Worm (Caenorhabditis elegans) whole organism, L1 larva: Measurements from ENCODE around the gene srd-63.

Experiments used
- aha-1 ChIP-seq: fragments of 150-350 bp; optimal IDR thresholded peaks from 2 replicates; lab custom pipeline; 2014; ENCODE audit warnings: missing biosample characterization, missing genetic modification characterization
- blmp-1 ChIP-seq: fragments of 150-350 bp; optimal IDR thresholded peaks from 2 replicates; lab custom pipeline; 2014; ENCODE audit warnings: missing biosample characterization, missing genetic modification characterization
- ceh-8 ChIP-seq: fragments of 200-800 bp; sonication (Bioruptor generic); optimal IDR thresholded peaks from 2 replicates; lab custom pipeline; 2018; ENCODE audit warnings: mild to moderate bottlenecking, missing genetic modification characterization, moderate library complexity, missing compliant biosample characterization
- ceh-82 ChIP-seq, 3 experiments: fragments of 150-350 bp in 1 of 3; sonication (generic microtip) in 2 of 3; optimal IDR thresholded peaks; 2 replicates each; lab custom pipeline; 2014 to 2017; ENCODE audit warnings: missing biosample characterization in 3 of 3, missing genetic modification characterization in 3 of 3
- ces-1 ChIP-seq: fragments of 150-350 bp; optimal IDR thresholded peaks from 2 replicates; lab custom pipeline; 2014; ENCODE audit warnings: missing biosample characterization, missing genetic modification reagents, missing genetic modification characterization
- dsc-1 ChIP-seq: sonication (generic microtip); optimal IDR thresholded peaks from 2 replicates; lab custom pipeline; 2016; ENCODE audit warnings: mild to moderate bottlenecking, missing genetic modification characterization, missing compliant biosample characterization
- efl-1 ChIP-seq, 4 experiments: fragments of 150-350 bp; optimal IDR thresholded peaks in 3 of 4; peaks in 1 of 4; 1 replicate in 1 of 4; 2 replicates in 3 of 4; lab custom pipeline; 2014; ENCODE audit warnings: missing biosample characterization in 2 of 4, missing genetic modification characterization in 2 of 4, missing genetic modification reagents in 2 of 4
- efl-3 ChIP-seq: fragments of 200-800 bp; sonication (Bioruptor generic); optimal IDR thresholded peaks from 2 replicates; lab custom pipeline; 2018; ENCODE audit warnings: mild to moderate bottlenecking, missing genetic modification characterization, missing compliant biosample characterization
- egl-27 ChIP-seq, 2 experiments: fragments of 150-350 bp in 1 of 2; sonication (generic microtip); optimal IDR thresholded peaks; 3 replicates each; lab custom pipeline; 2017 to 2018; ENCODE audit warnings: missing biosample characterization in 2 of 2, missing genetic modification characterization in 2 of 2, missing genetic modification reagents in 2 of 2
- elt-2 ChIP-seq: sonication (generic microtip); optimal IDR thresholded peaks from 2 replicates; lab custom pipeline; 2016; ENCODE audit warnings: missing genetic modification characterization, mild to moderate bottlenecking, inconsistent platforms, missing compliant biosample characterization, missing genetic modification reagents
- ets-5 ChIP-seq: fragments of 200-800 bp; sonication (Bioruptor generic); IDR thresholded peaks from 2 replicates; pipeline ENCODE4 v1.3.6; 2022; ENCODE audit warnings: missing genetic modification characterization, missing compliant biosample characterization
- fkh-10 ChIP-seq: sonication (generic microtip); optimal IDR thresholded peaks from 2 replicates; lab custom pipeline; 2017; ENCODE audit warnings: missing biosample characterization, missing genetic modification reagents, missing genetic modification characterization
- fkh-4 ChIP-seq: sonication (generic microtip); optimal IDR thresholded peaks from 2 replicates; lab custom pipeline; 2016; ENCODE audit warnings: missing compliant biosample characterization, missing genetic modification characterization, borderline replicate concordance
- fkh-8 ChIP-seq: sonication (generic microtip); optimal IDR thresholded peaks from 2 replicates; lab custom pipeline; 2016; ENCODE audit warnings: mild to moderate bottlenecking, missing genetic modification characterization, missing compliant biosample characterization
- grh-1 ChIP-seq: fragments of 200-800 bp; sonication (Bioruptor generic); IDR thresholded peaks from 2 replicates; pipeline ENCODE4 v1.3.6; 2022; ENCODE audit warnings: missing genetic modification reagents, missing genetic modification characterization, missing compliant biosample characterization
- hlh-4 ChIP-seq: sonication (generic microtip); optimal IDR thresholded peaks from 2 replicates; lab custom pipeline; 2016; ENCODE audit warnings: mild to moderate bottlenecking, missing genetic modification characterization, missing compliant biosample characterization
- isw-1 ChIP-seq: fragments of 200-800 bp; sonication (Bioruptor generic); IDR thresholded peaks from 2 replicates; pipeline ENCODE4 v1.3.6; 2022; ENCODE audit warnings: missing genetic modification characterization, missing compliant biosample characterization
- lin-13 ChIP-seq: fragments of 150-350 bp; optimal IDR thresholded peaks from 2 replicates; lab custom pipeline; 2014; ENCODE audit warnings: missing biosample characterization, missing genetic modification reagents, missing genetic modification characterization
- lin-14 ChIP-seq: fragments of 200-800 bp; sonication (Bioruptor generic); optimal IDR thresholded peaks from 2 replicates; lab custom pipeline; 2018; ENCODE audit warnings: mild to moderate bottlenecking, missing genetic modification characterization, moderate library complexity, missing compliant biosample characterization
- lin-15B ChIP-seq: fragments of 150-350 bp; sonication (generic microtip); optimal IDR thresholded peaks from 3 replicates; lab custom pipeline; 2014; ENCODE audit warnings: missing biosample characterization, missing genetic modification characterization
- lir-3 ChIP-seq: sonication (generic microtip); optimal IDR thresholded peaks from 2 replicates; lab custom pipeline; 2016; ENCODE audit warnings: mild to moderate bottlenecking, missing genetic modification characterization, moderate library complexity, missing compliant biosample characterization; ENCODE audit not compliant: poor library complexity
- mdl-1 ChIP-seq, 2 experiments: fragments of 150-350 bp; optimal IDR thresholded peaks; 2 replicates each; lab custom pipeline; 2014 to 2017; ENCODE audit warnings: missing biosample characterization in 2 of 2, missing genetic modification characterization in 2 of 2, inconsistent platforms in 1 of 2
- mef-2 ChIP-seq: fragments of 150-350 bp; optimal IDR thresholded peaks from 2 replicates; lab custom pipeline; 2014; ENCODE audit warnings: missing biosample characterization, missing genetic modification characterization
- mep-1 ChIP-seq: fragments of 150-350 bp; optimal IDR thresholded peaks from 2 replicates; lab custom pipeline; 2014; ENCODE audit warnings: missing biosample characterization, missing genetic modification characterization
- nhr-237 ChIP-seq: fragments of 150-350 bp; optimal IDR thresholded peaks from 2 replicates; lab custom pipeline; 2014; ENCODE audit warnings: missing biosample characterization, missing genetic modification characterization
- nhr-47 ChIP-seq: sonication (generic microtip); optimal IDR thresholded peaks from 2 replicates; lab custom pipeline; 2016; ENCODE audit warnings: mild to moderate bottlenecking, missing genetic modification characterization, moderate library complexity, missing compliant biosample characterization
- nhr-84 ChIP-seq: sonication (generic microtip); optimal IDR thresholded peaks from 2 replicates; lab custom pipeline; 2017; ENCODE audit warnings: missing biosample characterization, missing genetic modification characterization
- nhr-85 ChIP-seq: sonication (generic microtip); peaks from one replicate; lab custom pipeline; 2016; ENCODE audit warnings: missing genetic modification characterization, inconsistent platforms, missing compliant biosample characterization
- rnt-1 ChIP-seq: sonication (generic microtip); optimal IDR thresholded peaks from 2 replicates; lab custom pipeline; 2016; ENCODE audit warnings: mild to moderate bottlenecking, missing genetic modification characterization, moderate library complexity, missing compliant biosample characterization
- skn-1 ChIP-seq: fragments of 150-350 bp; optimal IDR thresholded peaks from 2 replicates; lab custom pipeline; 2014; ENCODE audit warnings: missing biosample characterization, missing genetic modification characterization
- snpc-4 ChIP-seq: fragments of 150-350 bp; optimal IDR thresholded peaks from 2 replicates; lab custom pipeline; 2014; ENCODE audit warnings: missing biosample characterization, missing genetic modification characterization
- sptf-1 ChIP-seq: fragments of 150-350 bp; optimal IDR thresholded peaks from 2 replicates; lab custom pipeline; 2014; ENCODE audit warnings: missing biosample characterization, missing genetic modification characterization
- sup-37 ChIP-seq: fragments of 200-800 bp; sonication (Bioruptor generic); optimal IDR thresholded peaks from 2 replicates; lab custom pipeline; 2018; ENCODE audit warnings: mild to moderate bottlenecking, missing genetic modification characterization, missing compliant biosample characterization
- swsn-7 ChIP-seq: sonication (generic microtip); optimal IDR thresholded peaks from 2 replicates; lab custom pipeline; 2016; ENCODE audit warnings: missing genetic modification characterization, missing compliant biosample characterization
- unc-30 ChIP-seq: sonication (generic microtip); optimal IDR thresholded peaks from 2 replicates; lab custom pipeline; 2017; ENCODE audit warnings: missing biosample characterization, missing genetic modification characterization
- unc-86 ChIP-seq: sonication (generic microtip); optimal IDR thresholded peaks from 2 replicates; lab custom pipeline; 2016; ENCODE audit warnings: missing genetic modification characterization, missing compliant biosample characterization
- unc-98 ChIP-seq: fragments of 200-800 bp; sonication (Bioruptor generic); IDR thresholded peaks from 2 replicates; pipeline ENCODE4 v1.3.6; 2022; ENCODE audit warnings: missing genetic modification characterization, missing compliant biosample characterization
- vab-15 ChIP-seq: sonication (generic microtip); optimal IDR thresholded peaks from 2 replicates; lab custom pipeline; 2017; ENCODE audit warnings: missing genotype, mild to moderate bottlenecking, missing genetic modification characterization, missing compliant biosample characterization
- zag-1 ChIP-seq: fragments of 150-350 bp; optimal IDR thresholded peaks from 2 replicates; lab custom pipeline; 2014; ENCODE audit warnings: missing biosample characterization, missing genetic modification characterization
- ztf-11 ChIP-seq, 2 experiments: sonication (generic microtip); optimal IDR thresholded peaks; 2 replicates each; lab custom pipeline; 2016 to 2017; ENCODE audit warnings: missing genetic modification characterization in 2 of 2, missing biosample characterization in 1 of 2, missing compliant biosample characterization in 1 of 2

The srd-63 gene

DNA sequence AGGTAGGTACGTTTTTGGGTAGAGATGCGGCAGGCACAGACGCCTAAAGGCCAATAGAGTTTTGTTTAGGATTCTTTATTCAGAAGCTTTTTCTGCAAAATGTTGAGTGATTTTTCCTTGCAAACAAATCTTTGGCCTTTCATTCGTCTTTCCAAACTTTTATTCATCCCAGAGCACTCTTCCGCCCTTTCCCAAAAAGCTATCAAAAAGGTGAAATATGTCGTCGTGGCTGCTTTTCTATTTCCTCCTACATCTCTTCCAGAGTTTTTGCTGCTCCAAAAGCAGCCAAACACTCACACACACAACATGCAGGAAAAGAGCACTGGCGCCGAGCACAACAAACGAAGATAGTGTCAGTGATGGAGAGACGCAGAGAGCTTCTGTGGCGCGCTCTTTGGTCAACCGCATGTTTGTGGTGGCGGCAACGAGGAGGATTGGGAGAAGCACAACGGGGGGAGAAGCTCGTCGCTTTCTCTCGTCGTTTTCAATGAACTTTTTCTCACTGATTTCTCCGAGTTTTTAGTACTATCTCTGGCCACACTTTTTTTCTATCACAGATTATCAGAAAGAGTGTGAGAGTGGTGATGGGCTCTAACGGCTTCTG lies 42.8 kb downstream of the srd-63 start (continued):
- no peak for TF ChIP-seq ces-1 (GFP tag; lab: Kevin White, UChicago)
- TF ChIP-seq hlh-4 = no peak
- no peak for TF ChIP-seq vab-15 (tag; lab: Kevin White, UChicago)
- peak; percentile 60 for TF ChIP-seq swsn-7 (tag; lab: Kevin White, UChicago)
- TF ChIP-seq efl-3 (GFP tag; lab: Kevin White, UChicago) = no peak
- no peak for TF ChIP-seq egl-27 (tag; optimal IDR thresholded peaks at IDR 0.05; lab: Kevin White, UChicago)
- TF ChIP-seq ceh-82 (tag; optimal IDR thresholded peaks at IDR 0.05; lab: Kevin White, UChicago) = peak in 2 of 3 experiments; percentile 7 to 72
- no peak for TF ChIP-seq mef-2
- TF ChIP-seq mdl-1 (tag; optimal IDR thresholded peaks at IDR 0.05; lab: Kevin White, UChicago) = peak in 1 of 2 experiments; percentile 39
- TF ChIP-seq unc-86 = peak; percentile 39
- TF ChIP-seq nhr-85 (tag; lab: Kevin White, UChicago) = peak; percentile 40
- no peak for TF ChIP-seq nhr-84 (tag; lab: Kevin White, UChicago)
- no peak for TF ChIP-seq ztf-11 (tag; optimal IDR thresholded peaks at IDR 0.05; lab: Kevin White, UChicago)
- no peak for TF ChIP-seq ceh-8 (GFP tag; lab: Kevin White, UChicago)
- TF ChIP-seq aha-1 = no peak
- no peak for TF ChIP-seq blmp-1
- TF ChIP-seq elt-2 = peak; percentile 39
- peak; percentile 17; the same call in 1 of the 2 replicates for TF ChIP-seq isw-1 (GFP tag; lab: Robert Waterston, UW)
- no peak for TF ChIP-seq sup-37
- TF ChIP-seq skn-1 (tag; lab: Kevin White, UChicago) = no peak
- TF ChIP-seq rnt-1 (tag; lab: Kevin White, UChicago) = peak; percentile 87
- TF ChIP-seq fkh-8 (tag; lab: Kevin White, UChicago) = peak; percentile 87
- peak; percentile 67 for TF ChIP-seq nhr-47 (tag; lab: Kevin White, UChicago)
- no peak for TF ChIP-seq lir-3
- TF ChIP-seq efl-1 (optimal IDR thresholded peaks at IDR 0.05; lab: Kevin White, UChicago) = peak; percentile 42 to 43
- peak; percentile 30 to 89 for TF ChIP-seq efl-1 (GFP tag; optimal IDR thresholded peaks at IDR 0.05 in 1 of 2; lab: Kevin White, UChicago)
- TF ChIP-seq grh-1 (GFP tag; lab: Robert Waterston, UW) = no peak
- no peak for TF ChIP-seq unc-98 (GFP tag; lab: Robert Waterston, UW)
- peak; percentile 6 for TF ChIP-seq fkh-10 (GFP tag; lab: Kevin White, UChicago)
- peak; percentile 89 for TF ChIP-seq lin-14 (GFP tag; lab: Kevin White, UChicago)
- no peak for TF ChIP-seq lin-13 (GFP tag; lab: Kevin White, UChicago)
- no peak for TF ChIP-seq ets-5 (GFP tag; lab: Robert Waterston, UW)
- TF ChIP-seq snpc-4 = peak; percentile 28
- peak; percentile 23 for TF ChIP-seq mep-1
- no peak for TF ChIP-seq sptf-1 (tag; lab: Kevin White, UChicago)
- TF ChIP-seq nhr-237 (tag; lab: Kevin White, UChicago) = no peak
- TF ChIP-seq zag-1 (tag; lab: Kevin White, UChicago) = no peak
- no peak for TF ChIP-seq unc-30 (tag; lab: Kevin White, UChicago)
- peak; percentile 49 for TF ChIP-seq dsc-1 (tag; lab: Kevin White, UChicago)
- TF ChIP-seq lin-15B = no peak

DNA sequence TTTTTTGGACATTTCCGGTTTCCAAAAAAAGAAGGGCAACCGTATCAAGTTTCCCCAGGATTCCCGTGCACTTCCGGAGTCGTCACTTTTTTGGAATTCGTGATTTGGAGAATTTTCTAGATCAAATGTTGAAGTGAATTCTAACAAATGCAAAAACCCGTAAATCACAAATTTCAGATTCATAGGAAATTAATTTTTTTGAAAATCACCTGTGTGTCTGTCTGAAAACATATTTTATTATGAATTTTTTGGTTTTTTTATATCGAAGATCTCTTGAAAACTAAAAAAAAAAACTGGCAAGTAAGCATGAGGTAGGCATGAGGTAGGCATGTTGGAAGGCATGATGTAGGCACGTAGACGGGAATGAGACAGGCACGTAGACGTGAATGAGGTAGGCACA lies 43.6 kb downstream of the srd-63 start:
- TF ChIP-seq fkh-4 (tag; lab: Kevin White, UChicago) = no peak
- peak; percentile 69 for TF ChIP-seq hlh-4
